Worm (Caenorhabditis elegans): ENCODE data around the gene F28F8.7.

F28F8.7 gene

DNA sequence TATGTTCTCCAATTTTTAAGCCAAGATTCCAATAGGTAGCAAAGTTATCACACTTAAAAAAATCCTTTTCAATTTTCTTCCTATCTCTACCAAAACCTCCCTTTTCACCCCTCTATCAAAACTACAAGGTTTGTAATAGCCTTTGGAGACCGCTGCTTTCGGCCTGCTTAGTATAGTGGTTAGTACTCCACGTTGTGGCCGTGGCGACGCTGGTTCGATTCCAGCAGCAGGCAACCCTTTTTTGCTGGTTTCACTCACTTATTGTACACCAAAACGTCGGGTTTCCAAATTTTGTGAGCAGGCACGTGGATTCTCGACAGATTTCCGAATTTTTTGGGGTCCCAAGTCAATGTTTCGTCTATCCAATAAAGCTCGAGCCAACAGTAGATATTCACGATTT is 36.5 kb downstream of the F28F8.7 start (continued):
- no peak for TF ChIP-seq ZK546.5 (tag; optimal IDR thresholded peaks at IDR 0.05)
- TF ChIP-seq mxl-3 (GFP tag; optimal IDR thresholded peaks at IDR 0.05) = no peak
- no peak for TF ChIP-seq ceh-28 (tag; optimal IDR thresholded peaks at IDR 0.05)
- TF ChIP-seq ceh-32 (tag; optimal IDR thresholded peaks at IDR 0.05; ENCODE audit: poor library complexity) = no peak
- TF ChIP-seq egl-43 (GFP tag; IDR thresholded peaks at IDR 0.05) = peak; percentile 87
- TF ChIP-seq ZK337.2 (GFP tag; IDR thresholded peaks at IDR 0.05) = no peak
- 0 out of 2 replicates have a peak, but pooled peaks have one; percentile 25 for TF ChIP-seq F44E2.7 (GFP tag; IDR thresholded peaks at IDR 0.05)
- TF ChIP-seq nhr-102 (tag; optimal IDR thresholded peaks at IDR 0.05) = no peak
- TF ChIP-seq zip-11 (GFP tag; IDR thresholded peaks at IDR 0.05) = no peak
- no peak for TF ChIP-seq set-16 (GFP tag; IDR thresholded peaks at IDR 0.05)
- TF ChIP-seq rbr-2 (tag; optimal IDR thresholded peaks at IDR 0.05) = peak; percentile 23
- TF ChIP-seq daf-19 (GFP tag; conservative IDR thresholded peaks at IDR 0.05) = no peak
- TF ChIP-seq dpl-1 (GFP tag; optimal IDR thresholded peaks at IDR 0.05) = no peak
- peak; percentile 72; the same call in 1 of the 2 replicates for TF ChIP-seq snpc-1.2 (GFP tag; IDR thresholded peaks at IDR 0.05)
- TF ChIP-seq Y75B8A.6 (GFP tag; IDR thresholded peaks at IDR 0.05) = no peak
- TF ChIP-seq dmd-8 (GFP tag; IDR thresholded peaks at IDR 0.05) = peak; percentile 48; the same call in 1 of the 2 replicates
- peak in 1 of 2 experiments; percentile 96 for TF ChIP-seq unc-62 (GFP tag; optimal IDR thresholded peaks at IDR 0.05 in 1 of 2)
- TF ChIP-seq unc-62 (tag; optimal IDR thresholded peaks at IDR 0.05) = no peak
- 0 out of 2 replicates have a peak, but pooled peaks have one; percentile 37 for TF ChIP-seq vab-7 (GFP tag; IDR thresholded peaks at IDR 0.05)
- TF ChIP-seq nhr-111 (GFP tag; optimal IDR thresholded peaks at IDR 0.05) = no peak
- no peak for TF ChIP-seq madf-9 (GFP tag; conservative IDR thresholded peaks at IDR 0.05)
- no peak for TF ChIP-seq T20F7.1 (GFP tag; optimal IDR thresholded peaks at IDR 0.05)
- no peak for TF ChIP-seq ces-1 (GFP tag; optimal IDR thresholded peaks at IDR 0.05)
- TF ChIP-seq lin-1 (GFP tag; IDR thresholded peaks at IDR 0.05) = 0 out of 2 replicates have a peak, but pooled peaks have one; percentile 19
- peak; percentile 22 for TF ChIP-seq spr-1 (tag; optimal IDR thresholded peaks at IDR 0.05)
- no peak for TF ChIP-seq skn-1 (tag; optimal IDR thresholded peaks at IDR 0.05)
- no peak for TF ChIP-seq nhr-11 (tag; optimal IDR thresholded peaks at IDR 0.05)
- TF ChIP-seq jun-1 (tag; optimal IDR thresholded peaks at IDR 0.05) = no peak
- no peak for TF ChIP-seq ceh-82 (tag; optimal IDR thresholded peaks at IDR 0.05)
- TF ChIP-seq arid-1 (GFP tag; conservative IDR thresholded peaks at IDR 0.05) = peak; percentile 63
- peak; percentile 33 for TF ChIP-seq nhr-28 (tag; optimal IDR thresholded peaks at IDR 0.05)
- no peak for TF ChIP-seq ztf-11 (tag; optimal IDR thresholded peaks at IDR 0.05)
- TF ChIP-seq tra-1 (GFP tag; IDR thresholded peaks at IDR 0.05) = 0 out of 2 replicates have a peak, but pooled peaks have one; percentile 53
- no peak for TF ChIP-seq gei-8 (GFP tag; optimal IDR thresholded peaks at IDR 0.05)
- TF ChIP-seq ceh-44 (GFP tag; IDR thresholded peaks at IDR 0.05) = no peak
- TF ChIP-seq snpc-4 (tag; optimal IDR thresholded peaks at IDR 0.05) = no peak
- no peak for TF ChIP-seq mdt-29 (GFP tag; IDR thresholded peaks at IDR 0.05)
- TF ChIP-seq nhr-237 (tag; optimal IDR thresholded peaks at IDR 0.05) = no peak
- TF ChIP-seq zfp-3 (GFP tag; conservative IDR thresholded peaks at IDR 0.05) = no peak
- no peak for TF ChIP-seq R02D3.7 (tag; optimal IDR thresholded peaks at IDR 0.05)
- TF ChIP-seq lsy-2 (tag; optimal IDR thresholded peaks at IDR 0.05) = peak in 1 of 2 experiments; percentile 25
- no peak for TF ChIP-seq lir-3 (tag; optimal IDR thresholded peaks at IDR 0.05)
- TF ChIP-seq php-3 (GFP tag; IDR thresholded peaks at IDR 0.05) = no peak
- TF ChIP-seq aly-2 (tag; optimal IDR thresholded peaks at IDR 0.05) = no peak
- peak; percentile 44 for TF ChIP-seq dmd-6 (GFP tag; IDR thresholded peaks at IDR 0.05)
- TF ChIP-seq dve-1 (tag; optimal IDR thresholded peaks at IDR 0.05; ENCODE audit: insufficient read depth) = no peak
- TF ChIP-seq nhr-41 (GFP tag; IDR thresholded peaks at IDR 0.05) = no peak; the same call in 1 of the 2 replicates
- TF ChIP-seq fos-1 (tag; optimal IDR thresholded peaks at IDR 0.05) = no peak
- TF ChIP-seq tag-97 (GFP tag; IDR thresholded peaks at IDR 0.05) = no peak
- TF ChIP-seq nhr-48 (tag; optimal IDR thresholded peaks at IDR 0.05) = no peak
- no peak for TF ChIP-seq zip-2 (tag; optimal IDR thresholded peaks at IDR 0.05)
- no peak for TF ChIP-seq sdz-12 (GFP tag; optimal IDR thresholded peaks at IDR 0.05)
- TF ChIP-seq aha-1 (tag) = no peak
